Fruit fly (Drosophila melanogaster): ENCODE measurements around the gene Leash.

Gene Leash

DNA sequence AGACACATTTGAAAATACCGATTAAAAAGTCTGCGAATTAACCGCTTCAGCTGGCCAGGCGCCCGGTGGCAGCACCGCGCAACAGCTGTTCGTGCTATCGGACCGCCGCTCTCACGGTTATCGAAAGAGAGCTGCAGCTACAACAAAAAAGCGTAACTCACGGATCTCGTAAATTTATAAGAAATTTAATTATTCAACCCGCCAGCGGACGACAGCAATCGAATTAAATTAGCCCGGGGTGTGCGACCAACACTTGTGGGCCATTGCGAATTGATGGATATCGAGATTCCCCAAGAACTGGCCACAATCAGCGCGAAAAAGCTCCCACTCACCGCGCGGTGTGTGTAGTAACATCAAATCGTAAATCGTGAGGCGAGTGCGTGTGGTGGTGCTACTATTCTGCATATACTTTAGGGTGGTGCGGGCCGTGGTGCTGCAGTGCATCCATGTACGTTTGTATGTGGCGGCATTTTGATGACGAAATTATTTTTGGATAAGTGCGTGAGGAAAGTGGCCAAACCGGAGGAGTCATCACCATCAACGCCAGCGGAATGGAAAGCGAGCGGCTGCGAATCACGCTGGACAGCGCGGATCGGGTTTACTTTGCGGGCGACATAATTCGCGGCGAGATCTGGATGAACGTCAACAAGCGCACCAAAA is at the start of gene Leash:
TSS of gene Leash (plus strand) at position 119 of the 660 bp plus-strand sequence.
- no peak for TF ChIP-seq psq (optimal IDR thresholded peaks at IDR 0.05)
- TF ChIP-seq insv (optimal IDR thresholded peaks at IDR 0.05): no peak
- TF ChIP-seq h (optimal IDR thresholded peaks at IDR 0.05): no peak
- TF ChIP-seq ttk (optimal IDR thresholded peaks at IDR 0.05): no peak
- no peak for TF ChIP-seq Myc (optimal IDR thresholded peaks at IDR 0.05)

DNA sequence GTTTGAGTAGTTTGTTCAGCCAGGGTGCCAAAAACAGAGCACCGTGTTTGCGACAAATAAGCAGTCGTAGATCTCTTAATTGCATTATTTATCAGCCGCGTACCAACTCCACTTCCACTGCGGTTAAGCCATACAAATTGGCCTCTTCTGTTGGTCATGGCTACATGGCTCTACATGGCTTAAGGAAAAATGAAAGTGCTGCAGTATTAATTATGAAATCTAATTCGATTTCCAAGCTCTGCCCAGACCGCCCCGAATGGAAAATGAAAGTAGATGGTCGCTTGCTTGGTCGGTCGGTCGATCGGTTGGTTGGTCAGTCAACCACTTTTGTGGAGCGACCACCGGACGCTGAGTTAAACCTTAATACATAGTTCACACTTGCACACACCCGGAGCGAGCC is 48.4 kb upstream of the Leash start:
- TF ChIP-seq Sin3A (optimal IDR thresholded peaks at IDR 0.05) (no peak), ttk (optimal IDR thresholded peaks at IDR 0.05) (no peak), Myc (optimal IDR thresholded peaks at IDR 0.05) (no peak), h (optimal IDR thresholded peaks at IDR 0.05) (no peak), psq (optimal IDR thresholded peaks at IDR 0.05) (no peak), insv (optimal IDR thresholded peaks at IDR 0.05) (no peak)

DNA sequence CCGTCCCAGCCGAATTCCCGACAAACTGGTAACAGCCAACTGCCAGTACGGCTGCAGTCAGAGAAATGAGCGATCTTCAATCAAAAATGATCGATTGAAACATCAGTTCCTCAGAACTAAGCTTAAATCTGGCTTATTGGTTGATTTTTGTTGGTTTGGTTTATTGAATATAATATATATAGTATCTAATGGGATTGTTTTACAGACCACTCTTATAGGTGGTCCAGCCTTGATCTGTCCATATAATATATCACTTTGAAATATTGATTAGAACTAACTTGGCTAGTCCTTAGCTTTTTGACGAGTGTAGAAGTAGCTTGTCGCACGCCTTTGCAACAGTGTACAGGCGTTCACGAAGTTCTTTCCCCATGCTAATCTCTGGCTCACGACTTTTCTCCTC is 42.9 kb upstream of the Leash start:
- TF ChIP-seq Myc (optimal IDR thresholded peaks at IDR 0.05) (no peak), h (optimal IDR thresholded peaks at IDR 0.05) (no peak), ttk (optimal IDR thresholded peaks at IDR 0.05) (no peak), Sin3A (optimal IDR thresholded peaks at IDR 0.05) (no peak), insv (optimal IDR thresholded peaks at IDR 0.05) (no peak), psq (optimal IDR thresholded peaks at IDR 0.05) (no peak)

DNA sequence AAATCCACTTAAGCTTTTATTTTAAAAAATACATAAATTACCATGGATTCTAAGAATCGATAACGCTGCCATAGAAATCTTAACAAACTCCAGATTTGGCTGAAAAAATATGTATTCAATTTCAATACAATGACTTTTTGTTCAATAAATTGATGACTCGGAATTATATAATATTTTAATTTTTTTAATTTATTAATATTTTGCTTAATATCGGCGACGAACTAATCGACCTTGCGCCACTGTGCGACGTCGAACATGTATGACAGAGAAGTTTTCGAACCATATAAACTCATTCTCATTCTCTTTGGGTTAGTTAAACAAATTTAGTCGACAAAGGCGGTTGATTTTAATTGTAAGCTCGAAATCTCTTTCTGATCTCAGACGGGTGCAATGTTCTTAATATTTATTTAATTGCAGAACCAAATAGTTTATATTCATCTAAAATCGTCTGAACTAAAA is 35.8 kb upstream of the Leash start, which contains the start of gene CG42394:
TSS of gene CG42394 (plus strand) at position 311 of the 459 bp plus-strand sequence.
- no peak for TF ChIP-seq insv (optimal IDR thresholded peaks at IDR 0.05)
- no peak for TF ChIP-seq Myc (optimal IDR thresholded peaks at IDR 0.05)
- no peak for TF ChIP-seq h (optimal IDR thresholded peaks at IDR 0.05)
- no peak for TF ChIP-seq psq (optimal IDR thresholded peaks at IDR 0.05)
- no peak for TF ChIP-seq ttk (optimal IDR thresholded peaks at IDR 0.05)
- no peak for TF ChIP-seq Sin3A (optimal IDR thresholded peaks at IDR 0.05)

DNA sequence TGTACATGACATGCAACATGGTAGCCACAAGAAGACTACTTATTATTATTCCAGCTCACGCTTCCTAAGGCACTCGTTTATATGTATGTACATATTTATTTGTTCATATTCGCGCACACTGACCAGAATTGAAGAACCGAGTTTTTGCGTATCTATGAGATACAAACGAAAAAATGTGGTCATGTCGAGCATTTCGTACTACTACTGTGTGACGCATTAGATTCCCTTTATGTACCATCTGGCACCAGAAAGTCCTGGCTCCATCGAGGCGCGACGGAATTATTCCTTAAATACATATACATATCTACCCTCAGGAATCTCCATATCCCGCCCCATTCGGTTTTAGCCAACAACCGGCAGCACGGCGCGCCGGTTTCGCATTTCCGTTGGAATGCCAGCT is 34.7 kb upstream of the Leash start:
- TF ChIP-seq Sin3A (optimal IDR thresholded peaks at IDR 0.05) (no peak), ttk (optimal IDR thresholded peaks at IDR 0.05) (no peak), Myc (optimal IDR thresholded peaks at IDR 0.05) (no peak), insv (optimal IDR thresholded peaks at IDR 0.05) (no peak), h (optimal IDR thresholded peaks at IDR 0.05) (no peak), psq (optimal IDR thresholded peaks at IDR 0.05) (no peak)

DNA sequence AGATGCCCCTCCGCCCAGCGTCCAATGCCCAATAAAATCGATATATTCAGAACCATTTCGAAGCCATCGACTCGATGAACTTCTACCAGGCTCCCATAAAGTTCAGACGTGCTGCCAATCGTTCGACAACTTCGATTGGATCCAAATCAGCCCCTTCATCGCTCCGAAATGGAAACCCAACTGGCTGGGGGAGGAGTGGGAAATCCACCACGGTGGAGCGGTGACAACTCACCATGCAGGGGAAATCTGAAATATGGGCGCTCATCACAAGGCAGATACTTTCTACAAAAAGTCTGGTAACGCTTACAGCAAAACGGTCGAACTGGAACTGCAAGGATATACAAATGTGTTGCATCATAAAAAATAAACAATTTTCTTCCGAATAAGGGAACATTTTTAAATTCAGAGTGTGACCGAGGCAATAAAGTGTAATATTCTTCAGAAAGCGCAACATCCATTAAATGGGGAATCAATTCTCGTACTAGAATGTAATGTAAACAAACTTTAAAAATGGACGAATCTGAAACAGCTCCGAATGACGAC is 33.0 kb upstream of the Leash start, which contains the start of gene CG4565:
TSS of gene CG4565 (plus strand) at position 493 of the 543 bp plus-strand sequence.
- TF ChIP-seq psq (optimal IDR thresholded peaks at IDR 0.05): no peak
- no peak for TF ChIP-seq Myc (optimal IDR thresholded peaks at IDR 0.05)
- no peak for TF ChIP-seq insv (optimal IDR thresholded peaks at IDR 0.05)

DNA sequence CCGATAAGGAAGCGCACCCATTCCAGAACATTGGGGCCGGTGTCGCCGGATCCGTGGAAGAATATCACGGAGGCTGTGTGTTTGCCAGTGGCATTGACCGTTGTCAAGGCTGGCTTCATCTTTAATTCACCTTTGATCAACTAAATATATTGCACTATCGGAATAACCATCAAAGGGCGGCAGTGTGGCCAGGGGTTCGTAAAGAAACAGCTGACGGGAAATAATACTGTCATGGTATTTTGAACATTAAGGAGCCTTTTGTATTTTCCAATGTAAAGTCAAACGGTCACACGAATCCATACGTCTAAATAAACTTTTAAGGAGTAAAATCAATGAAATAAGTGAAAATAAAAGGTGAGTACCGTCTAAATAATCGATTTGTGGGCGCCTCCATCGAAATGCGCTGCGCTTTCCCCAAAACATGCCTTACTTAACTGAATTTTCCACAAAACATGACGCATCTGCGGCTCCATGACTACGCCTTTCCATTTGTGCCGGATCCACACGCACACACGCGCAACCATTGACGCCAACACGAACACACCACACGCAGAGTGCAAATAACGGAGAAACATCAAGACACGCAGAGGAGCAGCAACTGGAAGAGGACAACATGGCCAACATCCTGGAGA is 31.0 kb upstream of the Leash start, which contains the start of the genes CG6567 and CG4511:
TSS of gene CG6567 (minus strand) at position 209 of the 632 bp plus-strand sequence.
TSS of gene CG4511 (plus strand) at position 259 of the 632 bp plus-strand sequence.
- TF ChIP-seq ttk (optimal IDR thresholded peaks at IDR 0.05) (no peak), h (optimal IDR thresholded peaks at IDR 0.05) (no peak), psq (optimal IDR thresholded peaks at IDR 0.05) (no peak), Sin3A (optimal IDR thresholded peaks at IDR 0.05) (no peak), insv (optimal IDR thresholded peaks at IDR 0.05) (no peak), Myc (optimal IDR thresholded peaks at IDR 0.05) (no peak)

DNA sequence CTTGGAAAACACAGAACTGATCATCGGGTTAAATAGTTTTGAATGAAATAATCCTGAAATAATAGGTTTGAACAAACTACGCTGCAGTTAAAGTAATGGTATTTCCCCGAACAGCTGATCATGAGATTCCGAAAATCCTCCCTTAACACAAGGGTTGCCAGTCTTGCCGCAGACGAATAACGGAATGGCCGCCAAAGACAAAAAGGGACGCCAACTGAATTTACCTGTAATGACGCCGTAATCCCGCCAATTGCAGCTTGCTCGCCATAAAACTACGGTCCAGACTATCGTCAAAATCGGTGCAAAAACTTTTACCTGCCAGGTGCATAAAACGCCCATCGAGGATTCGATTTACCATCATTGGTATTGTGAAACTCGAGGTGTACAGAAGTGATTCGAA is 28.7 kb upstream of the Leash start, which contains the start of gene CG4570:
TSS of gene CG4570 (plus strand) at position 190 of the 400 bp plus-strand sequence.
- TF ChIP-seq Sin3A (optimal IDR thresholded peaks at IDR 0.05): no peak
- no peak for TF ChIP-seq Myc (optimal IDR thresholded peaks at IDR 0.05)
- no peak for TF ChIP-seq h (optimal IDR thresholded peaks at IDR 0.05)
- TF ChIP-seq ttk (optimal IDR thresholded peaks at IDR 0.05): no peak
- TF ChIP-seq insv (optimal IDR thresholded peaks at IDR 0.05): no peak
- TF ChIP-seq psq (optimal IDR thresholded peaks at IDR 0.05): no peak

DNA sequence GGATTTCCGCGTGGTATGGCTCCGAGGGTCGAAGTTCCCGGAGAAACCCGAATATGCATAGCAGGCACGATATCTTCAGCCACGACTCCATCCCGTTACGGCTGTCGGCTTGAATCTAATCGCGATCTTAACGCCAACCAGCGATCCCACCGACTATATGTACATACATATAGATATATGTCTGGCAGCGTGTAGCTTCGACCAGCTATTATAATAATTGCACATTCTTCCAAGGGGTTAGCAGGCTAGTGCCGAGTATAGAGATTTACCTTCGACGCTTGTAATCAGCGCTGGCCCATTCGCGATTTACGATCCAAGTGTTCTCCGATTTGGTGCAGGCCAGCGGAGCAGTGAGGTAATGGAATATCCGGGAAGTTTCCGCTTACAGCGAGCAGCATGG is 25.6 kb upstream of the Leash start, which contains the start of gene CG14694:
TSS of gene CG14694 (minus strand) at position 101 of the 400 bp plus-strand sequence.
- TF ChIP-seq ttk (optimal IDR thresholded peaks at IDR 0.05) (no peak), insv (optimal IDR thresholded peaks at IDR 0.05) (no peak), h (optimal IDR thresholded peaks at IDR 0.05) (no peak), Sin3A (optimal IDR thresholded peaks at IDR 0.05) (no peak), psq (optimal IDR thresholded peaks at IDR 0.05) (no peak), Myc (optimal IDR thresholded peaks at IDR 0.05) (no peak)

DNA sequence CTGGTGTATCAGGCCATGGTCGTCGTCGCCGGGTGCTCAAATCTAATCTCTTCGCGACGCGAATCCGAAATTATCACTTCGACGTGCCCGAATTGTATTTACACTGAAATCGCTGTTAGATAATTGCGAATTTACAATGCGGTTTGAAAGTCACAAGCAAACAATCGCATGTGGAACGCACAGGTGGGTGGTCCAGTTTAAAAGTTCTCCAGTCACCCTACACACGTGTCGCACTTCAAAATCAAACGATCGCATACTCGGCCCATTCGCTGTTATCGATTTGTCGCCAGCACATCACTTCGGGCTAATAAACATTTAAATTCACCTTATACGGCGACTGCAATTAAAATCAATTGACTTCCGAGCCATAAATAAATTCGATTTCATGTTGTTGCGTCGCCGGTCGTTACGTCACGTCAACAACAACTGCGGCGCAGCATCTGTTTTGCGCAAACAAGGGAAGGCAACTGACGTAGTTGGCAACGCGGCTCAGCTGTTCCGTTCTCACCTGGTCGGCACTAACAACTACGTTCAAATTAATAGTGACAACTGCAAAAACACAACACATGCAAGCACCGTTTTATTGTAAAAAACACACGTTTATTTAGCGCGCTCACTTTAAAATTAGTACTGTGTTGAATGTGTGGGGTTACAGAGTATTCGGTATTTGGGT is 22.4 kb upstream of the Leash start, which contains the start of gene CG6574:
TSS of gene CG6574 (minus strand) at position 216 of the 673 bp plus-strand sequence.
- TF ChIP-seq h (optimal IDR thresholded peaks at IDR 0.05) (no peak), psq (optimal IDR thresholded peaks at IDR 0.05) (no peak)

DNA sequence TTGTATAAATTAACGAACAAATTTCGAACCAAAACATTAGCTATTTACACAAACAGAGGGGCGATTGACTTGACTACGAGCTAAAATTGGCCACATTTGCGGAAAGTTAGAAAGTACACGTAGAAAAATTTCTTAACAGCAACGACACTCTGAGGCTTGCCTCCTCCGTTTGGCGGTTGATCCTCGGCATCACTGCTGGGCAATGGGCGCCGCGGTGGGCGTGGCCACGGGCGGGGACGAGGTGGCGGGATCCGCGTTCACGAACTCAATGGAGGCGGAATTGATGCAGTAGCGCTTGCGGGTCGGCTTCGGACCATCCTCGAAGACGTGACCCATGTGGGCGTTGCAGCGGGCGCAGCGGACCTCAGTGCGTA is 21.9 kb upstream of the Leash start:
- TF ChIP-seq h (optimal IDR thresholded peaks at IDR 0.05): no peak
- TF ChIP-seq psq (optimal IDR thresholded peaks at IDR 0.05): no peak
- no peak for TF ChIP-seq Myc (optimal IDR thresholded peaks at IDR 0.05)
- TF ChIP-seq Sin3A (optimal IDR thresholded peaks at IDR 0.05): no peak
- TF ChIP-seq insv (optimal IDR thresholded peaks at IDR 0.05): no peak
- no peak for TF ChIP-seq ttk (optimal IDR thresholded peaks at IDR 0.05)

DNA sequence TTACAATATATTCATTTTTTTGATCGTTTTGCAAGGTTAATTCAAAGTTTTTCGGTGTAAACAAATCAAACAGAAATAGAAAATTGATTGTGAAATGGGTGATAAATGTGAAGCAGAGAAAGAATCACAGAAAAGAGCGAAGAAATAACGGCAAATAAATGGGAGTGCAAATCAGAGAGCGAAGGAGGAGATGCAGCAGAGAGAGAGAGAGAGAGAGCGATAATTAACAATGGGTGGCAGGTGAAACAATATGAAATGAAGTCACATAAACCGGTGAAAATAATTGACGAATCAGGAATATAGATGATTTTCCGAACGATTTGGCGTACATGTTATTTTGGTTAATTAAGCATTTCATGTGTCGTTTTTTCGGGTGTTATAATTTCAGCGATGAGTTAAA is 21.4 kb upstream of the Leash start:
- TF ChIP-seq Sin3A (optimal IDR thresholded peaks at IDR 0.05) (no peak), psq (optimal IDR thresholded peaks at IDR 0.05) (no peak), ttk (optimal IDR thresholded peaks at IDR 0.05) (no peak), Myc (optimal IDR thresholded peaks at IDR 0.05) (no peak), insv (optimal IDR thresholded peaks at IDR 0.05) (no peak), h (optimal IDR thresholded peaks at IDR 0.05) (no peak)

Data from Kc167 (cell line).